Worm (Caenorhabditis elegans) whole organism, mixed stage, embryonic: ENCODE results near the gene rad-54.L2.
A peak's percentile ranks its signal among the peaks of the same experiment; 100 is the strongest.

Experiments
- M03D4.4 ChIP-seq: sonication (generic microtip); optimal IDR thresholded peaks from 2 replicates; lab custom pipeline; 2017; ENCODE audit warnings: mild to moderate bottlenecking, missing genetic modification characterization, missing compliant biosample characterization
- bed-3 ChIP-seq: fragments of 200-800 bp; sonication (Bioruptor generic); optimal IDR thresholded peaks from 3 replicates; lab custom pipeline; 2018; ENCODE audit warnings: mild to moderate bottlenecking, missing genetic modification characterization, moderate library complexity, missing compliant biosample characterization
- blmp-1 ChIP-seq: fragments of 150-350 bp; optimal IDR thresholded peaks from 2 replicates; lab custom pipeline; 2014; ENCODE audit warnings: missing biosample characterization, missing genetic modification characterization
- ceh-39 ChIP-seq: fragments of 150-350 bp; optimal IDR thresholded peaks from 2 replicates; lab custom pipeline; 2014; ENCODE audit warnings: missing biosample characterization, missing genetic modification characterization
- ceh-43 ChIP-seq: fragments of 200-800 bp; sonication (Bioruptor generic); optimal IDR thresholded peaks from 2 replicates; lab custom pipeline; 2018; ENCODE audit warnings: mild to moderate bottlenecking, missing genetic modification characterization, moderate library complexity, missing compliant biosample characterization
- ceh-83 ChIP-seq: fragments of 200-800 bp; sonication (Bioruptor generic); optimal IDR thresholded peaks from 2 replicates; lab custom pipeline; 2018; ENCODE audit warnings: mild to moderate bottlenecking, missing genetic modification characterization, missing compliant biosample characterization
- ces-1 ChIP-seq: fragments of 150-350 bp; optimal IDR thresholded peaks from 2 replicates; lab custom pipeline; 2014; ENCODE audit warnings: missing biosample characterization, missing genetic modification reagents, missing genetic modification characterization
- cnd-1 ChIP-seq: fragments of 200-800 bp; sonication (Bioruptor generic); optimal IDR thresholded peaks from 2 replicates; lab custom pipeline; 2018; ENCODE audit warnings: mild to moderate bottlenecking, missing genetic modification characterization, missing compliant biosample characterization
- drap-1 ChIP-seq: fragments of 200-800 bp; sonication (Bioruptor generic); optimal IDR thresholded peaks from 3 replicates; lab custom pipeline; 2018; ENCODE audit warnings: mild to moderate bottlenecking, missing genetic modification characterization, missing compliant biosample characterization
- elt-1 ChIP-seq: sonication (generic microtip); optimal IDR thresholded peaks from 2 replicates; lab custom pipeline; 2017; ENCODE audit warnings: missing genetic modification characterization, mild to moderate bottlenecking, missing compliant biosample characterization, antibody characterized with exemption, moderate library complexity, borderline replicate concordance; ENCODE audit not compliant: insufficient read depth
- elt-3 ChIP-seq: fragments of 150-350 bp; optimal IDR thresholded peaks from 2 replicates; lab custom pipeline; 2014; ENCODE audit warnings: missing biosample characterization, missing genetic modification characterization
- flh-1 ChIP-seq: fragments of 200-800 bp; sonication (Bioruptor generic); optimal IDR thresholded peaks from 2 replicates; lab custom pipeline; 2018; ENCODE audit warnings: mild to moderate bottlenecking, missing genetic modification characterization, moderate library complexity, missing compliant biosample characterization
- ham-2 ChIP-seq: fragments of 200-800 bp; sonication (Bioruptor generic); optimal IDR thresholded peaks from 2 replicates; lab custom pipeline; 2018; ENCODE audit warnings: mild to moderate bottlenecking, missing genetic modification characterization, missing compliant biosample characterization
- hlh-1 ChIP-seq: fragments of 150-350 bp; optimal IDR thresholded peaks from 2 replicates; lab custom pipeline; 2014; ENCODE audit warnings: missing biosample characterization, missing genetic modification reagents, missing genetic modification characterization
- lin-13 ChIP-seq: fragments of 150-350 bp; optimal IDR thresholded peaks from 2 replicates; lab custom pipeline; 2014; ENCODE audit warnings: missing biosample characterization, missing genetic modification characterization
- lin-32 ChIP-seq: fragments of 200-800 bp; sonication (Bioruptor generic); optimal IDR thresholded peaks from 2 replicates; lab custom pipeline; 2018; ENCODE audit warnings: mild to moderate bottlenecking, missing genetic modification characterization, missing compliant biosample characterization
- lsy-2 ChIP-seq: fragments of 150-350 bp; optimal IDR thresholded peaks from 2 replicates; lab custom pipeline; 2014; ENCODE audit warnings: missing biosample characterization, missing genetic modification characterization
- mep-1 ChIP-seq: fragments of 150-350 bp; optimal IDR thresholded peaks from 2 replicates; lab custom pipeline; 2017; ENCODE audit warnings: missing biosample characterization, missing genetic modification reagents, missing genetic modification characterization, inconsistent platforms
- mls-2 ChIP-seq: sonication (generic microtip); optimal IDR thresholded peaks from 2 replicates; lab custom pipeline; 2016; ENCODE audit warnings: mild to moderate bottlenecking, missing genetic modification characterization, moderate library complexity, missing compliant biosample characterization
- nhr-12 ChIP-seq: fragments of 150-350 bp; optimal IDR thresholded peaks from 2 replicates; lab custom pipeline; 2014; ENCODE audit warnings: missing biosample characterization, missing genetic modification characterization
- nhr-2 ChIP-seq: fragments of 150-350 bp; optimal IDR thresholded peaks from 2 replicates; lab custom pipeline; 2014; ENCODE audit warnings: missing biosample characterization, missing genetic modification characterization
- nhr-237 ChIP-seq: fragments of 150-350 bp; optimal IDR thresholded peaks from 2 replicates; lab custom pipeline; 2014; ENCODE audit warnings: missing biosample characterization, missing genetic modification characterization
- nhr-28 ChIP-seq: fragments of 150-350 bp; optimal IDR thresholded peaks from 2 replicates; lab custom pipeline; 2014; ENCODE audit warnings: missing biosample characterization, missing genetic modification characterization
- pha-4 ChIP-seq: fragments of 150-350 bp; optimal IDR thresholded peaks from 2 replicates; lab custom pipeline; 2018; ENCODE audit warnings: missing biosample characterization, missing genetic modification reagents, missing genetic modification characterization
- sem-2 ChIP-seq: fragments of 200-800 bp; sonication (Bioruptor generic); optimal IDR thresholded peaks from 2 replicates; lab custom pipeline; 2018; ENCODE audit warnings: mild to moderate bottlenecking, missing genetic modification characterization, missing compliant biosample characterization
- snpc-4 ChIP-seq: fragments of 150-350 bp; optimal IDR thresholded peaks from 2 replicates; lab custom pipeline; 2014; ENCODE audit warnings: missing biosample characterization, missing genetic modification characterization
- sptf-1 ChIP-seq: sonication (generic microtip); optimal IDR thresholded peaks from 2 replicates; lab custom pipeline; 2017; ENCODE audit warnings: mild to moderate bottlenecking, missing genetic modification characterization, moderate library complexity, missing compliant biosample characterization
- tbx-8 ChIP-seq: fragments of 200-800 bp; sonication (Bioruptor generic); optimal IDR thresholded peaks from 2 replicates; lab custom pipeline; 2018; ENCODE audit warnings: mild to moderate bottlenecking, missing genetic modification characterization, moderate library complexity, missing compliant biosample characterization
- unc-120 ChIP-seq: sonication (generic microtip); optimal IDR thresholded peaks from 2 replicates; lab custom pipeline; 2017; ENCODE audit warnings: missing genetic modification characterization, missing compliant biosample characterization; ENCODE audit not compliant: poor library complexity, severe bottlenecking
- unc-39 ChIP-seq: fragments of 150-350 bp; optimal IDR thresholded peaks from 2 replicates; lab custom pipeline; 2014; ENCODE audit warnings: missing biosample characterization, missing genetic modification characterization
- unc-62 ChIP-seq: fragments of 150-350 bp; optimal IDR thresholded peaks from 2 replicates; lab custom pipeline; 2014; ENCODE audit warnings: missing biosample characterization, missing genetic modification reagents, missing genetic modification characterization
- zip-8 ChIP-seq: fragments of 150-350 bp; optimal IDR thresholded peaks from 2 replicates; lab custom pipeline; 2014; ENCODE audit warnings: missing biosample characterization, missing genetic modification characterization
- ztf-11 ChIP-seq: fragments of 150-350 bp; optimal IDR thresholded peaks from 2 replicates; lab custom pipeline; 2014; ENCODE audit warnings: missing biosample characterization, missing genetic modification characterization

Gene rad-54.L2

ce11 chrIV:8865343-8865742 is 28.5 kb upstream of the rad-54.L2 start, which contains the start of gene C09G9.1:
Gene C09G9.1, minus strand, starts transcription at chrIV:8865485.
- TF ChIP-seq zip-8 (tag; lab: Kevin White, UChicago) (no peak), mep-1 (tag; lab: Kevin White, UChicago) (no peak), ceh-39 (tag; lab: Kevin White, UChicago) (no peak), elt-1 (tag; lab: Kevin White, UChicago) (no peak), ham-2 (GFP tag; lab: Kevin White, UChicago) (no peak), snpc-4 (tag; lab: Kevin White, UChicago) (no peak), cnd-1 (tag; lab: Kevin White, UChicago) (no peak), hlh-1 (tag; lab: Kevin White, UChicago) (no peak), sem-2 (no peak), sptf-1 (tag; lab: Kevin White, UChicago) (no peak), lin-32 (GFP tag; lab: Kevin White, UChicago) (no peak), bed-3 (GFP tag; lab: Kevin White, UChicago) (no peak), blmp-1 (tag; lab: Kevin White, UChicago) (no peak), nhr-28 (tag; lab: Kevin White, UChicago) (no peak), pha-4 (tag; lab: Kevin White, UChicago) (no peak), tbx-8 (GFP tag; lab: Kevin White, UChicago) (no peak), ceh-43 (GFP tag; lab: Kevin White, UChicago) (no peak), nhr-2 (tag; lab: Kevin White, UChicago) (no peak), ceh-83 (no peak)

DNA sequence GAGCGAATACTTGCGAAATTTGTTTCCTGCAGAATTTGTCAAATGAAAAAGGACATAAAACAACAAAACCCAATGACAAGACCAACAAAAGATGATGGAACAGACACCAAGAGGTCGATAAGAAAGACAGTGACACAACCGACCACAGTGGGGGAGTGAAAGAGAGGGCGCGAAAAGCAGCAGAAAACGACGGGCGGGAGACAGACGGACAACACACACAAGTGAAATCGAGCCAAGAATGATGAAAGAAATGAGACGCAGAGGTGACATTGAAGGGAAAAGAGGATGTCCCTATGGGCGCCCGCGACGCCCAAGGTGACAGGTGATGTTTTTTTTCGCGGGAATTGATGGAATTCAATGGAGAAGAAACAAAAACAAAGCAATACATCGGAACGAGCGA is 27.8 kb upstream of the rad-54.L2 start:
- TF ChIP-seq unc-120 (tag; lab: Kevin White, UChicago) (peak; percentile 81), nhr-237 (no peak), unc-62 (GFP tag; lab: Kevin White, UChicago) (peak; percentile 69)
- TF ChIP-seq, all 35 proteins: peak for 2

ce11 chrIV:8867562-8867961 is 26.3 kb upstream of the rad-54.L2 start:
- TF ChIP-seq nhr-12 (tag; lab: Kevin White, UChicago) (no peak), snpc-4 (tag; lab: Kevin White, UChicago) (no peak), tbx-8 (GFP tag; lab: Kevin White, UChicago) (no peak), ces-1 (GFP tag; lab: Kevin White, UChicago) (no peak), elt-3 (tag; lab: Kevin White, UChicago) (no peak), hlh-1 (tag; lab: Kevin White, UChicago) (no peak), lin-13 (tag; lab: Kevin White, UChicago) (no peak), ceh-43 (GFP tag; lab: Kevin White, UChicago) (no peak), mls-2 (tag; lab: Kevin White, UChicago) (no peak), pha-4 (tag; lab: Kevin White, UChicago) (no peak), ztf-11 (tag; lab: Kevin White, UChicago) (no peak), ham-2 (GFP tag; lab: Kevin White, UChicago) (no peak), nhr-28 (tag; lab: Kevin White, UChicago) (no peak), flh-1 (GFP tag; lab: Kevin White, UChicago) (no peak), lsy-2 (tag; lab: Kevin White, UChicago) (no peak), elt-1 (tag; lab: Kevin White, UChicago) (no peak), nhr-237 (no peak), cnd-1 (tag; lab: Kevin White, UChicago) (no peak)
- TF ChIP-seq, all 35 proteins: peak for 0

DNA sequence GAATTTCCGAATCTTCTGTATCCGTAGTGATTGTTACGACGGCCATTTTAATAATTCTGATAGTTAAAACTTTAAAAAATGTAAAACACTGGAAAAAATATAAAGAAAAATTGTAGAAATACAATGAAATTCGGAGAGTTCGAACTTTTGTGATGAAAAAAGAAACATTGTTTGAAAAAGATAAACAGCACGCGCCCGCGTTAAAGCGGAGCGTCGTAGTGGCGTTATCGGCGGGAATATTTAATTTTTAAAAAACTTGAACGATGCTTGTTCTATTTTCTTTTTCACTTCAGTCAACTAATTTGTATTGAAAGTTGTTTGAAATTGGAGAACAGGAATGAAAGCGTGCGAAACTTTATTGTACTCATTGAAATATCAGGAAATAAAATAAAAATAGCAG is 24.3 kb upstream of the rad-54.L2 start, which contains the start of gene npp-23:
Gene npp-23 (minus strand): TSS at position 56 of the 400 bp plus-strand sequence.
- TF ChIP-seq lsy-2 (tag; lab: Kevin White, UChicago) (peak; percentile 7), hlh-1 (tag; lab: Kevin White, UChicago) (peak; percentile 5), mep-1 (tag; lab: Kevin White, UChicago) (peak; percentile 5), tbx-8 (GFP tag; lab: Kevin White, UChicago) (no peak)

DNA sequence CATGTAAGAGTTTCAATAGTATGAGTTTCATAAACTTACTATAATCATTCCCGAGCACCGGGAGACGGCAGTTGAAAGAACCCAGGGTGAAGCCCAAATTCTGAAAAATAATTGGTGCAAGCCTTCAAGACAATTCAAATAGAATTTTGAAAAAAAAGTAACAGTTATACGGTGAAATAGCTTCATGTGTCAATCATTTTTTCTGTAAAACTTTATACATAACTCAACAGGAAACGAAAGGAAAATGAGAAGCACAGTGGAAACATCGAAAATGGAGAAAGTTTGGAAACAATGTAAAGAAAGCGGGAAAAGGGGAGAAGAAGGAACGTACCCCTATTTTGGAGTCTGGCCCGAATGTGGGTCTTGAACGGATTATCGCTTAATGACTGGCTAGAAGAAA is 20.9 kb upstream of the rad-54.L2 start, which contains the start of gene C09G9.3:
Gene C09G9.3 (minus strand): TSS at position 101 of the 400 bp plus-strand sequence.
- TF ChIP-seq nhr-237 = no peak
- no peak for TF ChIP-seq M03D4.4 (tag; lab: Kevin White, UChicago)
- TF ChIP-seq ceh-83 = no peak
- no peak for TF ChIP-seq unc-39 (tag; lab: Kevin White, UChicago)
- TF ChIP-seq mls-2 (tag; lab: Kevin White, UChicago) = no peak
- TF ChIP-seq elt-3 (tag; lab: Kevin White, UChicago) = no peak
- TF ChIP-seq sptf-1 (tag; lab: Kevin White, UChicago) = no peak
- TF ChIP-seq nhr-28 (tag; lab: Kevin White, UChicago) = no peak
- no peak for TF ChIP-seq drap-1 (GFP tag; lab: Kevin White, UChicago)
- TF ChIP-seq tbx-8 (GFP tag; lab: Kevin White, UChicago) = no peak
- TF ChIP-seq ceh-39 (tag; lab: Kevin White, UChicago) = no peak
- TF ChIP-seq ceh-43 (GFP tag; lab: Kevin White, UChicago) = no peak
- no peak for TF ChIP-seq ham-2 (GFP tag; lab: Kevin White, UChicago)
- no peak for TF ChIP-seq flh-1 (GFP tag; lab: Kevin White, UChicago)
- no peak for TF ChIP-seq nhr-2 (tag; lab: Kevin White, UChicago)
- no peak for TF ChIP-seq unc-62 (GFP tag; lab: Kevin White, UChicago)
- TF ChIP-seq nhr-12 (tag; lab: Kevin White, UChicago) = no peak
- TF ChIP-seq unc-120 (tag; lab: Kevin White, UChicago) = no peak
